Worm (Caenorhabditis elegans) whole organism, L1 larva: Measurements from ENCODE around the gene nlp-18.

Source experiments
- C16A3.4 ChIP-seq: fragments of 150-350 bp; optimal IDR thresholded peaks from 2 replicates; lab custom pipeline; 2014; ENCODE audit warnings: missing biosample characterization, missing genetic modification characterization
- C34B4.2 ChIP-seq: sonication (generic microtip); optimal IDR thresholded peaks from 2 replicates; lab custom pipeline; 2017; ENCODE audit warnings: mild to moderate bottlenecking, missing genetic modification characterization, missing compliant biosample characterization
- F16B12.6 ChIP-seq: fragments of 150-350 bp; optimal IDR thresholded peaks from 2 replicates; lab custom pipeline; 2014; ENCODE audit warnings: missing biosample characterization, missing genetic modification characterization
- Y116A8C.19 ChIP-seq: sonication (generic microtip); optimal IDR thresholded peaks from 2 replicates; lab custom pipeline; 2016; ENCODE audit warnings: missing compliant biosample characterization, missing genetic modification characterization, borderline replicate concordance
- aha-1 ChIP-seq: fragments of 150-350 bp; optimal IDR thresholded peaks from 2 replicates; lab custom pipeline; 2014; ENCODE audit warnings: missing biosample characterization, missing genetic modification characterization
- alr-1 ChIP-seq: fragments of 200-800 bp; sonication (Bioruptor generic); optimal IDR thresholded peaks from 2 replicates; lab custom pipeline; 2018; ENCODE audit warnings: borderline replicate concordance, mild to moderate bottlenecking, missing genetic modification characterization, missing compliant biosample characterization
- ama-1 ChIP-seq: fragments of 150-350 bp; optimal IDR thresholded peaks from 2 replicates; lab custom pipeline; 2014
- blmp-1 ChIP-seq: fragments of 150-350 bp; optimal IDR thresholded peaks from 2 replicates; lab custom pipeline; 2014; ENCODE audit warnings: missing biosample characterization, missing genetic modification characterization
- ceh-82 ChIP-seq, 3 experiments: fragments of 150-350 bp in 1 of 3; sonication (generic microtip) in 2 of 3; optimal IDR thresholded peaks; 2 replicates each; lab custom pipeline; 2014 to 2017; ENCODE audit warnings: missing biosample characterization in 3 of 3, missing genetic modification characterization in 3 of 3
- ceh-88 ChIP-seq: fragments of 200-800 bp; sonication (Bioruptor generic); IDR thresholded peaks from 2 replicates; pipeline ENCODE4 v1.3.6; 2022; ENCODE audit warnings: missing genetic modification characterization, missing compliant biosample characterization
- ces-1 ChIP-seq: fragments of 150-350 bp; optimal IDR thresholded peaks from 2 replicates; lab custom pipeline; 2014; ENCODE audit warnings: missing biosample characterization, missing genetic modification reagents, missing genetic modification characterization
- dpl-1 ChIP-seq, 3 experiments: fragments of 150-350 bp in 2 of 3; sonication (generic microtip) in 1 of 3; optimal IDR thresholded peaks; 2 replicates each; lab custom pipeline; 2014 to 2017; ENCODE audit warnings: missing biosample characterization in 3 of 3, missing genetic modification characterization in 3 of 3, missing genetic modification reagents in 3 of 3
- efl-1 ChIP-seq, 4 experiments: fragments of 150-350 bp; optimal IDR thresholded peaks in 3 of 4; peaks in 1 of 4; 1 replicate in 1 of 4; 2 replicates in 3 of 4; lab custom pipeline; 2014; ENCODE audit warnings: missing biosample characterization in 2 of 4, missing genetic modification characterization in 2 of 4, missing genetic modification reagents in 2 of 4
- egl-13 ChIP-seq: sonication (generic microtip); optimal IDR thresholded peaks from 2 replicates; lab custom pipeline; 2016; ENCODE audit warnings: missing genotype, missing genetic modification reagents, missing genetic modification characterization, missing compliant biosample characterization
- elt-2 ChIP-seq: sonication (generic microtip); optimal IDR thresholded peaks from 2 replicates; lab custom pipeline; 2016; ENCODE audit warnings: missing genetic modification characterization, mild to moderate bottlenecking, inconsistent platforms, missing compliant biosample characterization, missing genetic modification reagents
- fkh-10 ChIP-seq: sonication (generic microtip); optimal IDR thresholded peaks from 2 replicates; lab custom pipeline; 2017; ENCODE audit warnings: missing biosample characterization, missing genetic modification reagents, missing genetic modification characterization
- fkh-4 ChIP-seq: sonication (generic microtip); optimal IDR thresholded peaks from 2 replicates; lab custom pipeline; 2016; ENCODE audit warnings: missing compliant biosample characterization, missing genetic modification characterization, borderline replicate concordance
- fkh-8 ChIP-seq: sonication (generic microtip); optimal IDR thresholded peaks from 2 replicates; lab custom pipeline; 2016; ENCODE audit warnings: mild to moderate bottlenecking, missing genetic modification characterization, missing compliant biosample characterization
- grh-1 ChIP-seq: fragments of 200-800 bp; sonication (Bioruptor generic); IDR thresholded peaks from 2 replicates; pipeline ENCODE4 v1.3.6; 2022; ENCODE audit warnings: missing genetic modification reagents, missing genetic modification characterization, missing compliant biosample characterization
- hlh-4 ChIP-seq: sonication (generic microtip); optimal IDR thresholded peaks from 2 replicates; lab custom pipeline; 2016; ENCODE audit warnings: mild to moderate bottlenecking, missing genetic modification characterization, missing compliant biosample characterization
- hpl-2 ChIP-seq: fragments of 150-350 bp; optimal IDR thresholded peaks from 2 replicates; lab custom pipeline; 2014; ENCODE audit warnings: missing biosample characterization, missing genetic modification reagents, missing genetic modification characterization
- irx-1 ChIP-seq: sonication (generic microtip); optimal IDR thresholded peaks from 2 replicates; lab custom pipeline; 2016; ENCODE audit warnings: missing genetic modification characterization, missing compliant biosample characterization
- isw-1 ChIP-seq: fragments of 200-800 bp; sonication (Bioruptor generic); IDR thresholded peaks from 2 replicates; pipeline ENCODE4 v1.3.6; 2022; ENCODE audit warnings: missing genetic modification characterization, missing compliant biosample characterization
- lin-14 ChIP-seq: fragments of 200-800 bp; sonication (Bioruptor generic); optimal IDR thresholded peaks from 2 replicates; lab custom pipeline; 2018; ENCODE audit warnings: mild to moderate bottlenecking, missing genetic modification characterization, moderate library complexity, missing compliant biosample characterization
- lin-35 ChIP-seq, 2 experiments: fragments of 150-350 bp; optimal IDR thresholded peaks; 2 replicates each; lab custom pipeline; 2014; ENCODE audit warnings: missing biosample characterization in 2 of 2, missing genetic modification characterization in 2 of 2, missing genetic modification reagents in 2 of 2
- lin-39 ChIP-seq: fragments of 150-350 bp; optimal IDR thresholded peaks from 2 replicates; lab custom pipeline; 2014; ENCODE audit warnings: missing biosample characterization, missing genetic modification reagents, missing genetic modification characterization
- lir-3 ChIP-seq: sonication (generic microtip); optimal IDR thresholded peaks from 2 replicates; lab custom pipeline; 2016; ENCODE audit warnings: mild to moderate bottlenecking, missing genetic modification characterization, moderate library complexity, missing compliant biosample characterization; ENCODE audit not compliant: poor library complexity
- lsy-2 ChIP-seq, 2 experiments: fragments of 150-350 bp; optimal IDR thresholded peaks; 2 replicates each; lab custom pipeline; 2014; ENCODE audit warnings: missing biosample characterization in 2 of 2, missing genetic modification characterization in 2 of 2
- mdl-1 ChIP-seq, 2 experiments: fragments of 150-350 bp; optimal IDR thresholded peaks; 2 replicates each; lab custom pipeline; 2014 to 2017; ENCODE audit warnings: missing biosample characterization in 2 of 2, missing genetic modification characterization in 2 of 2, inconsistent platforms in 1 of 2
- mef-2 ChIP-seq: fragments of 150-350 bp; optimal IDR thresholded peaks from 2 replicates; lab custom pipeline; 2014; ENCODE audit warnings: missing biosample characterization, missing genetic modification characterization
- mep-1 ChIP-seq: fragments of 150-350 bp; optimal IDR thresholded peaks from 2 replicates; lab custom pipeline; 2014; ENCODE audit warnings: missing biosample characterization, missing genetic modification characterization
- nhr-11 ChIP-seq: fragments of 150-350 bp; optimal IDR thresholded peaks from 2 replicates; lab custom pipeline; 2014; ENCODE audit warnings: missing biosample characterization, missing genetic modification characterization
- nhr-12 ChIP-seq: sonication (generic microtip); optimal IDR thresholded peaks from 2 replicates; lab custom pipeline; 2017; ENCODE audit warnings: missing biosample characterization, missing genetic modification characterization
- nhr-19 ChIP-seq: fragments of 200-800 bp; sonication (Bioruptor generic); conservative IDR thresholded peaks from 2 replicates; pipeline ENCODE4 v1.3.6; 2022; ENCODE audit warnings: missing genetic modification characterization, missing compliant biosample characterization
- nhr-20 ChIP-seq: sonication (generic microtip); optimal IDR thresholded peaks from 2 replicates; lab custom pipeline; 2016; ENCODE audit warnings: mild to moderate bottlenecking, missing genetic modification characterization, missing compliant biosample characterization
- nhr-71 ChIP-seq: sonication (generic microtip); optimal IDR thresholded peaks from 2 replicates; lab custom pipeline; 2016; ENCODE audit warnings: mild to moderate bottlenecking, missing genetic modification characterization, moderate library complexity, missing compliant biosample characterization
- nhr-76 ChIP-seq: sonication (generic microtip); optimal IDR thresholded peaks from 2 replicates; lab custom pipeline; 2017; ENCODE audit warnings: missing biosample characterization, missing genetic modification characterization
- nhr-85 ChIP-seq: sonication (generic microtip); peaks from one replicate; lab custom pipeline; 2016; ENCODE audit warnings: missing genetic modification characterization, inconsistent platforms, missing compliant biosample characterization
- nhr-90 ChIP-seq: sonication (generic microtip); optimal IDR thresholded peaks from 2 replicates; lab custom pipeline; 2016; ENCODE audit warnings: mild to moderate bottlenecking, missing genetic modification characterization, missing compliant biosample characterization; ENCODE audit not compliant: poor library complexity
- pax-3 ChIP-seq: fragments of 200-800 bp; sonication (Bioruptor generic); optimal IDR thresholded peaks from 2 replicates; lab custom pipeline; 2018; ENCODE audit warnings: mild to moderate bottlenecking, missing genetic modification characterization, moderate library complexity, missing compliant biosample characterization
- rnt-1 ChIP-seq: sonication (generic microtip); optimal IDR thresholded peaks from 2 replicates; lab custom pipeline; 2016; ENCODE audit warnings: mild to moderate bottlenecking, missing genetic modification characterization, moderate library complexity, missing compliant biosample characterization
- skn-1 ChIP-seq: fragments of 150-350 bp; optimal IDR thresholded peaks from 2 replicates; lab custom pipeline; 2014; ENCODE audit warnings: missing biosample characterization, missing genetic modification characterization
- snpc-4 ChIP-seq: fragments of 150-350 bp; optimal IDR thresholded peaks from 2 replicates; lab custom pipeline; 2014; ENCODE audit warnings: missing biosample characterization, missing genetic modification characterization
- tbx-2 ChIP-seq: sonication (generic microtip); optimal IDR thresholded peaks from 2 replicates; lab custom pipeline; 2016; ENCODE audit warnings: missing genetic modification characterization, missing compliant biosample characterization
- tlp-1 ChIP-seq: fragments of 150-350 bp; optimal IDR thresholded peaks from 2 replicates; lab custom pipeline; 2014; ENCODE audit warnings: missing biosample characterization, missing genetic modification characterization
- unc-130 ChIP-seq: fragments of 150-350 bp; optimal IDR thresholded peaks from 2 replicates; lab custom pipeline; 2017; ENCODE audit warnings: missing biosample characterization, missing genetic modification characterization, inconsistent platforms
- unc-86 ChIP-seq: sonication (generic microtip); optimal IDR thresholded peaks from 2 replicates; lab custom pipeline; 2016; ENCODE audit warnings: missing genetic modification characterization, missing compliant biosample characterization
- unc-98 ChIP-seq: fragments of 200-800 bp; sonication (Bioruptor generic); IDR thresholded peaks from 2 replicates; pipeline ENCODE4 v1.3.6; 2022; ENCODE audit warnings: missing genetic modification characterization, missing compliant biosample characterization
- vab-15 ChIP-seq: sonication (generic microtip); optimal IDR thresholded peaks from 2 replicates; lab custom pipeline; 2017; ENCODE audit warnings: missing genotype, mild to moderate bottlenecking, missing genetic modification characterization, missing compliant biosample characterization
- xbp-1 ChIP-seq: sonication (generic microtip); optimal IDR thresholded peaks from 2 replicates; lab custom pipeline; 2016; ENCODE audit warnings: missing genetic modification characterization, missing compliant biosample characterization
- zag-1 ChIP-seq: fragments of 150-350 bp; optimal IDR thresholded peaks from 2 replicates; lab custom pipeline; 2014; ENCODE audit warnings: missing biosample characterization, missing genetic modification characterization
- ztf-11 ChIP-seq, 2 experiments: sonication (generic microtip); optimal IDR thresholded peaks; 2 replicates each; lab custom pipeline; 2016 to 2017; ENCODE audit warnings: missing genetic modification characterization in 2 of 2, missing biosample characterization in 1 of 2, missing compliant biosample characterization in 1 of 2
- ztf-4 ChIP-seq: fragments of 150-350 bp; optimal IDR thresholded peaks from 2 replicates; lab custom pipeline; 2014; ENCODE audit warnings: missing biosample characterization, missing genetic modification characterization

nlp-18 gene

DNA sequence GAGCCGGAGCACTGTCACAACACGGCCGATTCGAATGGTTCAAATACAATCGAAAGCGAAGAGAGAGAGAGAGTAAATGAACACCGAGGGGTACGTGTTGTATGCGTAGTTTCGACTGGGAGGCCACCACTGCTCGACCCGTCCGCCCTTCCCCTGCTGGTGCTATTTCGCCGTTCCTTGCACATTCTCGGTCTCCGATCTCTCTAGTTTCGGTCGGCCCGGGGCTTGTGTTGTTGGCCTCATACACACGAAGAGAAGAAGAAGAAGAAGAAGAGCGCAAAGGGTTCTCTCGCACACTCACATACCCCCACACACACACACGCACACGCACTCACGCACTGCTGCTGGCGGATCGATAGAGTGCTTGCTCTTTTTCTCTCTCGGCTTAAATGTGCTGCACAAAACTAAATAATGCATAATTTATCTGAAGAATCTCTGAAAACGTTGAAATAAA lies 12.7 kb upstream of the nlp-18 start:
- TF ChIP-seq blmp-1 (tag; lab: Kevin White, UChicago) (no peak), fkh-8 (tag; lab: Kevin White, UChicago) (peak; percentile 86), nhr-19 (peak; percentile 35), snpc-4 (tag; lab: Kevin White, UChicago) (peak; percentile 4), fkh-4 (tag; lab: Kevin White, UChicago) (no peak), ceh-88 (GFP tag; lab: Robert Waterston, UW) (no peak), mef-2 (tag; lab: Kevin White, UChicago) (no peak), lir-3 (tag; lab: Kevin White, UChicago) (peak; percentile 43), ceh-82 (tag; optimal IDR thresholded peaks at IDR 0.05; lab: Kevin White, UChicago) (peak in 2 of 3 experiments; percentile 45 to 84), isw-1 (peak; percentile 30; the same call in 1 of the 2 replicates), nhr-71 (tag; lab: Kevin White, UChicago) (peak; percentile 78), nhr-90 (tag; lab: Kevin White, UChicago) (peak; percentile 22), efl-1 (optimal IDR thresholded peaks at IDR 0.05; lab: Kevin White, UChicago) (peak; percentile 57 to 60), efl-1 (GFP tag; optimal IDR thresholded peaks at IDR 0.05 in 1 of 2; lab: Kevin White, UChicago) (peak; percentile 35 to 94), C34B4.2 (tag; lab: Kevin White, UChicago) (no peak), elt-2 (tag; lab: Kevin White, UChicago) (peak; percentile 26), mep-1 (tag; lab: Kevin White, UChicago) (peak; percentile 61), rnt-1 (tag; lab: Kevin White, UChicago) (peak; percentile 56), F16B12.6 (peak; percentile 36), vab-15 (tag; lab: Kevin White, UChicago) (no peak), grh-1 (GFP tag; lab: Robert Waterston, UW) (no peak), egl-13 (tag; lab: Kevin White, UChicago) (peak; percentile 54), mdl-1 (tag; optimal IDR thresholded peaks at IDR 0.05; lab: Kevin White, UChicago) (peak in 1 of 2 experiments; percentile 28), nhr-12 (no peak), hpl-2 (GFP tag; lab: Kevin White, UChicago) (peak; percentile 6), hlh-4 (no peak), tbx-2 (tag; lab: Kevin White, UChicago) (peak; percentile 58), alr-1 (tag; lab: Kevin White, UChicago) (no peak), tlp-1 (tag; lab: Kevin White, UChicago) (no peak), unc-86 (tag; lab: Kevin White, UChicago) (peak; percentile 75), unc-130 (tag; lab: Kevin White, UChicago) (peak; percentile 45), ztf-11 (tag; optimal IDR thresholded peaks at IDR 0.05; lab: Kevin White, UChicago) (peak in 1 of 2 experiments; percentile 5), ces-1 (GFP tag; lab: Kevin White, UChicago) (no peak), nhr-85 (tag; lab: Kevin White, UChicago) (peak; percentile 52), ztf-4 (tag; lab: Kevin White, UChicago) (no peak), nhr-20 (tag; lab: Kevin White, UChicago) (peak; percentile 68), nhr-11 (tag; lab: Kevin White, UChicago) (no peak), lin-39 (tag; lab: Kevin White, UChicago) (no peak), skn-1 (tag; lab: Kevin White, UChicago) (peak; percentile 46), zag-1 (tag; lab: Kevin White, UChicago) (no peak), dpl-1 (GFP tag; optimal IDR thresholded peaks at IDR 0.05; lab: Kevin White, UChicago) (peak; percentile 32 to 43 (median 35)), pax-3 (peak; percentile 1), ama-1 (lab: Kevin White, UChicago) (no peak), fkh-10 (GFP tag; lab: Kevin White, UChicago) (peak; percentile 60), lin-14 (GFP tag; lab: Kevin White, UChicago) (peak; percentile 95), C16A3.4 (tag; lab: Kevin White, UChicago) (peak; percentile 51), aha-1 (no peak), unc-98 (GFP tag; lab: Robert Waterston, UW) (no peak), xbp-1 (peak; percentile 49), nhr-76 (no peak), lsy-2 (tag; optimal IDR thresholded peaks at IDR 0.05; lab: Kevin White, UChicago) (peak; percentile 59 to 77), Y116A8C.19 (tag; lab: Kevin White, UChicago) (no peak), lin-35 (GFP tag; optimal IDR thresholded peaks at IDR 0.05; lab: Kevin White, UChicago) (peak; percentile 62 to 66), irx-1 (tag; lab: Kevin White, UChicago) (peak; percentile 25)
